Worm (Caenorhabditis elegans): Measurements from ENCODE around the gene str-121.

DNA sequence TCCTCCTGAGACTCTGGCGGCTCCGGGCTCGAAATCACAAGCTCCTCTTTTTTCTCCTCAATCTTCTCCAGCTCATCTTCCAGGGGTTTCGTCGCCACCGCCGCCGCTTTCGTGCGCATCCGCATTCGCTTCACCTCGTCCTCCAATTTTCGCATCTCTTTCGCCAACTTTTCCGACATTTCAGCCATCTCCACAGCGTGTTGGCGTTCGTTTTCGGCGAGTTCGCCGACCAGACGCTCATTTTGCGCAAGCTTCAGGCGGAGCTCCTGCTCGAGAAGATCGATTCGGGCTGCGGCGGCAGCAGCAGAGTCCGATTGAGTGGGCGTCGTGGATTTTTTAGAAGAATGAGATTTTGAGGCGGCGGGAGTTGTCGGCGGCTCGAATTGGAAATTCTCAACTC, 48.8 kb upstream of the str-121 start:
- TF ChIP-seq ztf-11 (tag; optimal IDR thresholded peaks at IDR 0.05) (no peak), unc-130 (tag; optimal IDR thresholded peaks at IDR 0.05) (no peak)
